Fruit fly (Drosophila melanogaster): ENCODE results near the gene CG3987.

Gene CG3987

DNA sequence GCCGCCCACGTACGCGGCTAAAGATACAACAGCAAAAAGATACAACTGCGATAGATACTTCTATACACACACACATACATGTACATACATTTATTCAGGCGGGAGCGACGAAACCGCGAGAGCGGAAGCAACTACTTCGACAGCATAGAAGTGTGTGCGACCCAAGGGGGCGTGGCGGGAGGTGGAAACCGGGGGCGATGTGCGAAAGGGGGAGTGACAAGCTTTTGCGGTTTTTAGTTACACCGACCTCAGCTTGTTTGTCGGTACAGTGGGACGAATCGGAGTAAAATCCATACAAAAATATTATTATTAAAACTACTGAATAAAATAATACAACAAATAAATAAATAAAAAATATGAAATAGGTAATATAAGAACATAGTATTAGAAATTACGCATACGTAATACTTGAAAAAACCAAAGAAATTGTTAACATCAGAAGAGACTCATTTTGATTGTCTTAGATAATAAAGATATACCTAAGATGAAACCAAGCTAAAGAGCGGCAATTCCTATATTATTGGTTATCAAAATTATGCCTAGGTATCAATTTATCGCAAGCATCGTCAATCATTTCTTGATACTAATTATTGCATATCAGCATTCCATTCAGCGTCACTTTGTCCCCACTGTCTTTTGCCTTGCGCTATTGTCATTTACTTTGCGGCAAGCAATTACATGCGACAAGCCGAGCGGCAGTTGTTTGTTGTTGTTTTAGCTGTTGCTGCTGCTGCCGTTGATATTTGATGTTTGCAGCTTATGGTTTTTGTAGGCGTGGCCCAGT is 10.9 kb upstream of the CG3987 start (continued):
- peak in 1 of 2 experiments; percentile 7 for TF ChIP-seq bsh (GFP tag; optimal IDR thresholded peaks at IDR 0.05)
- no peak for TF ChIP-seq CG12744 (GFP tag; optimal IDR thresholded peaks at IDR 0.05)
- no peak for TF ChIP-seq Elba2 (GFP tag; optimal IDR thresholded peaks at IDR 0.05)
- peak; percentile 70 for TF ChIP-seq CG6175 (GFP tag; IDR thresholded peaks at IDR 0.05)
- peak; percentile 52 for TF ChIP-seq Asciz (GFP tag; optimal IDR thresholded peaks at IDR 0.05)
- TF ChIP-seq H15 (GFP tag; IDR thresholded peaks at IDR 0.05) = no peak
- peak; percentile 8 for TF ChIP-seq Nf-YB (GFP tag; optimal IDR thresholded peaks at IDR 0.05)
- no peak for TF ChIP-seq CG32767 (GFP tag; IDR thresholded peaks at IDR 0.05)
- TF ChIP-seq sna (GFP tag; IDR thresholded peaks at IDR 0.05; ENCODE audit: partially characterized antibody) = no peak
- TF ChIP-seq fd102C (GFP tag; optimal IDR thresholded peaks at IDR 0.05) = no peak
- peak; percentile 16 for TF ChIP-seq Hr3 (GFP tag; optimal IDR thresholded peaks at IDR 0.05)
- TF ChIP-seq CG1024 (GFP tag; IDR thresholded peaks at IDR 0.05) = no peak
- no peak for TF ChIP-seq az2 (GFP tag; optimal IDR thresholded peaks at IDR 0.05)
- TF ChIP-seq Eip74EF (GFP tag; optimal IDR thresholded peaks at IDR 0.05) = peak in 1 of 2 experiments; percentile 34
- no peak for TF ChIP-seq jing (GFP tag; optimal IDR thresholded peaks at IDR 0.05)
- no peak; the same call in 1 of the 2 replicates for TF ChIP-seq CG11247 (GFP tag; IDR thresholded peaks at IDR 0.05)
- no peak for TF ChIP-seq vfl (GFP tag; optimal IDR thresholded peaks at IDR 0.05)
- no peak for TF ChIP-seq CG17802 (tag; optimal IDR thresholded peaks at IDR 0.05)
- TF ChIP-seq ind (GFP tag; optimal IDR thresholded peaks at IDR 0.05) = peak; percentile 27
- TF ChIP-seq trh (GFP tag; optimal IDR thresholded peaks at IDR 0.05) = no peak
- no peak for TF ChIP-seq pfk (GFP tag; optimal IDR thresholded peaks at IDR 0.05)
- TF ChIP-seq tgo (GFP tag; IDR thresholded peaks at IDR 0.05) = no peak; the same call in 1 of the 3 replicates
- no peak for TF ChIP-seq CG30020 (tag; optimal IDR thresholded peaks at IDR 0.05)
- no peak for TF ChIP-seq B-H1 (GFP tag; IDR thresholded peaks at IDR 0.05)
- no peak for TF ChIP-seq B-H2 (GFP tag; optimal IDR thresholded peaks at IDR 0.05)
- no peak for TF ChIP-seq Antp (GFP tag; optimal IDR thresholded peaks at IDR 0.05)
- TF ChIP-seq crol (GFP tag; IDR thresholded peaks at IDR 0.05) = peak; percentile 91
- no peak for TF ChIP-seq Rx (GFP tag; IDR thresholded peaks at IDR 0.05)
- TF ChIP-seq esg (GFP tag; conservative IDR thresholded peaks at IDR 0.05) = peak; percentile 12; the same call in 1 of the 2 replicates
- peak; percentile 33; the same call in 1 of the 2 replicates for TF ChIP-seq lmd (GFP tag; IDR thresholded peaks at IDR 0.05)
- no peak for TF ChIP-seq CG14965 (GFP tag; optimal IDR thresholded peaks at IDR 0.05; ENCODE audit: borderline replicate concordance)
- no peak for TF ChIP-seq ERR (GFP tag; optimal IDR thresholded peaks at IDR 0.05)
- no peak for TF ChIP-seq wek (GFP tag; optimal IDR thresholded peaks at IDR 0.05)
- no peak for TF ChIP-seq CG8359 (GFP tag; optimal IDR thresholded peaks at IDR 0.05; ENCODE audit: borderline replicate concordance)
- TF ChIP-seq CG14710 (tag; optimal IDR thresholded peaks at IDR 0.05) = no peak
- TF ChIP-seq grn (GFP tag; optimal IDR thresholded peaks at IDR 0.05) = no peak
- TF ChIP-seq CG17359 (tag; optimal IDR thresholded peaks at IDR 0.05) = peak; percentile 15
- no peak for TF ChIP-seq CG9797 (GFP tag; optimal IDR thresholded peaks at IDR 0.05)
- no peak for TF ChIP-seq CHES-1-like (GFP tag; optimal IDR thresholded peaks at IDR 0.05)
- TF ChIP-seq CG7839 (tag; optimal IDR thresholded peaks at IDR 0.05) = peak; percentile 62
- TF ChIP-seq ro (GFP tag; IDR thresholded peaks at IDR 0.05) = no peak
- no peak for TF ChIP-seq chn (GFP tag; optimal IDR thresholded peaks at IDR 0.05)
- no peak for TF ChIP-seq jumu (GFP tag; optimal IDR thresholded peaks at IDR 0.05)
- TF ChIP-seq CG13624 (GFP tag; optimal IDR thresholded peaks at IDR 0.05) = no peak
- TF ChIP-seq Fer2 (tag; optimal IDR thresholded peaks at IDR 0.05) = no peak
- TF ChIP-seq HmgD (GFP tag; optimal IDR thresholded peaks at IDR 0.05) = no peak
- no peak for TF ChIP-seq CG8089 (GFP tag; optimal IDR thresholded peaks at IDR 0.05)
- 0 out of 2 replicates have a peak, but pooled peaks have one; percentile 5 for TF ChIP-seq CG31224 (GFP tag; IDR thresholded peaks at IDR 0.05)
- TF ChIP-seq gcm2 (GFP tag; optimal IDR thresholded peaks at IDR 0.05) = no peak
- no peak for TF ChIP-seq al (GFP tag; IDR thresholded peaks at IDR 0.05)

Measured in whole organism, embryonic.